Worm (Caenorhabditis elegans) whole organism, young adult: Measurements from ENCODE around the gene C18G1.6.
"Not testable (repeated sequence)": the region's sequence is repeated elsewhere in the genome, so short reads cannot be mapped to it uniquely, and the experiment has no call there.

Source experiments
- F23B12.7 ChIP-seq: sonication (generic microtip); optimal IDR thresholded peaks from 2 replicates; lab custom pipeline; 2017; ENCODE audit warnings: missing genetic modification characterization, mild to moderate bottlenecking, missing compliant biosample characterization, antibody characterized with exemption, moderate library complexity; ENCODE audit not compliant: insufficient read depth
- F33H1.4 ChIP-seq: fragments of 200-800 bp; sonication (Bioruptor generic); IDR thresholded peaks from 2 replicates; pipeline ENCODE4 v1.3.6; 2022; ENCODE audit warnings: missing genetic modification reagents, missing genetic modification characterization, missing compliant biosample characterization
- F37B4.10 ChIP-seq: fragments of 200-800 bp; sonication (Bioruptor generic); IDR thresholded peaks from 2 replicates; pipeline ENCODE4 v1.3.6; 2022; ENCODE audit warnings: missing genetic modification characterization, missing compliant biosample characterization
- F57A8.1 ChIP-seq: fragments of 200-800 bp; sonication (Bioruptor generic); optimal IDR thresholded peaks from 2 replicates; lab custom pipeline; 2018; ENCODE audit warnings: mild to moderate bottlenecking, missing genetic modification characterization, moderate library complexity, missing compliant biosample characterization
- T26A5.8 ChIP-seq: sonication (generic microtip); optimal IDR thresholded peaks from 2 replicates; lab custom pipeline; 2016; ENCODE audit warnings: missing genetic modification characterization, missing compliant biosample characterization
- Y53G8AR.9 ChIP-seq: fragments of 200-800 bp; sonication (Bioruptor generic); conservative IDR thresholded peaks from 2 replicates; pipeline ENCODE4 v1.3.6; 2022; ENCODE audit warnings: missing genetic modification reagents, missing genetic modification characterization, missing compliant biosample characterization
- Y79H2A.3 ChIP-seq: fragments of 200-800 bp; sonication (Bioruptor generic); conservative IDR thresholded peaks from 2 replicates; pipeline ENCODE4 v1.3.6; 2022; ENCODE audit warnings: missing genetic modification reagents, missing genetic modification characterization, missing compliant biosample characterization
- aptf-3 ChIP-seq: fragments of 200-800 bp; sonication (Bioruptor generic); IDR thresholded peaks from 2 replicates; pipeline ENCODE4 v1.3.6; 2022; ENCODE audit warnings: missing genetic modification characterization, missing compliant biosample characterization
- cebp-1 ChIP-seq, 2 experiments: fragments of 200-800 bp in 1 of 2; sonication (Bioruptor generic) in 1 of 2; sonication (generic microtip) in 1 of 2; IDR thresholded peaks in 1 of 2; optimal IDR thresholded peaks in 1 of 2; 2 replicates each; pipeline versions ENCODE4 v1.3.6 to Lab custom; 2017 to 2022; ENCODE audit warnings: missing compliant biosample characterization in 2 of 2, missing genetic modification characterization in 2 of 2, mild to moderate bottlenecking in 1 of 2, missing genetic modification reagents in 1 of 2, moderate library complexity in 1 of 2
- egl-18 ChIP-seq: fragments of 200-800 bp; sonication (Bioruptor generic); IDR thresholded peaks from 2 replicates; pipeline ENCODE4 v1.3.6; 2022; ENCODE audit warnings: missing genetic modification reagents, missing genetic modification characterization, missing compliant biosample characterization
- egl-44 ChIP-seq: fragments of 200-800 bp; sonication (Bioruptor generic); IDR thresholded peaks from 2 replicates; pipeline ENCODE4 v1.3.6; 2022; ENCODE audit warnings: missing genetic modification reagents, missing genetic modification characterization, missing compliant biosample characterization
- gei-17 ChIP-seq: fragments of 200-800 bp; sonication (Bioruptor generic); optimal IDR thresholded peaks from 2 replicates; lab custom pipeline; 2018; ENCODE audit warnings: mild to moderate bottlenecking, missing genetic modification characterization, missing compliant biosample characterization
- him-1 ChIP-seq: sonication (generic microtip); optimal IDR thresholded peaks from 2 replicates; lab custom pipeline; 2016; ENCODE audit warnings: missing genotype, missing genetic modification reagents, missing genetic modification characterization, missing compliant biosample characterization
- hlh-12 ChIP-seq: sonication (generic microtip); optimal IDR thresholded peaks from 2 replicates; lab custom pipeline; 2016; ENCODE audit warnings: missing genetic modification characterization, missing compliant biosample characterization
- hmg-1.2 ChIP-seq: fragments of 200-800 bp; sonication (Bioruptor generic); IDR thresholded peaks from 2 replicates; pipeline ENCODE4 v1.3.6; 2022; ENCODE audit warnings: missing genetic modification reagents, missing genetic modification characterization, missing compliant biosample characterization
- lin-26 ChIP-seq: fragments of 200-800 bp; sonication (Bioruptor generic); IDR thresholded peaks from 2 replicates; pipeline ENCODE4 v1.3.6; 2022; ENCODE audit warnings: missing genetic modification reagents, missing genetic modification characterization, missing compliant biosample characterization
- lin-40 ChIP-seq: sonication (generic microtip); optimal IDR thresholded peaks from 2 replicates; lab custom pipeline; 2016; ENCODE audit warnings: missing genetic modification characterization, mild to moderate bottlenecking, missing compliant biosample characterization, missing genotype, missing genetic modification reagents
- madf-10 ChIP-seq: sonication (generic microtip); optimal IDR thresholded peaks from 2 replicates; lab custom pipeline; 2016; ENCODE audit warnings: mild to moderate bottlenecking, missing genetic modification characterization, missing compliant biosample characterization
- mel-28 ChIP-seq: sonication (generic microtip); optimal IDR thresholded peaks from 2 replicates; lab custom pipeline; 2016; ENCODE audit warnings: borderline replicate concordance, mild to moderate bottlenecking, missing genetic modification characterization, missing compliant biosample characterization
- nhr-120 ChIP-seq: fragments of 200-800 bp; sonication (Bioruptor generic); IDR thresholded peaks from 2 replicates; pipeline ENCODE4 v1.3.6; 2022; ENCODE audit warnings: missing genetic modification characterization, missing compliant biosample characterization
- nhr-179 ChIP-seq: sonication (generic microtip); optimal IDR thresholded peaks from 2 replicates; lab custom pipeline; 2016; ENCODE audit warnings: mild to moderate bottlenecking, missing genetic modification characterization, missing compliant biosample characterization
- nhr-27 ChIP-seq: fragments of 200-800 bp; sonication (Bioruptor generic); optimal IDR thresholded peaks from 2 replicates; lab custom pipeline; 2018; ENCODE audit warnings: mild to moderate bottlenecking, missing genetic modification characterization, moderate library complexity, missing compliant biosample characterization
- nhr-80 ChIP-seq: sonication (generic microtip); optimal IDR thresholded peaks from 2 replicates; lab custom pipeline; 2016; ENCODE audit warnings: missing genetic modification characterization, missing compliant biosample characterization
- nhr-90 ChIP-seq: sonication (generic microtip); optimal IDR thresholded peaks from 2 replicates; lab custom pipeline; 2016; ENCODE audit warnings: missing genotype, mild to moderate bottlenecking, missing genetic modification characterization, missing compliant biosample characterization
- pha-4 ChIP-seq: fragments of 150-350 bp; sonication (generic microtip); optimal IDR thresholded peaks from 2 replicates; lab custom pipeline; 2014; ENCODE audit warnings: missing biosample characterization, missing genetic modification reagents, missing genetic modification characterization
- rcor-1 ChIP-seq: fragments of 200-800 bp; sonication (Bioruptor generic); IDR thresholded peaks from 2 replicates; pipeline ENCODE4 v1.3.6; 2022; ENCODE audit warnings: missing genetic modification reagents, missing genetic modification characterization, missing compliant biosample characterization
- repo-1 ChIP-seq: sonication (generic microtip); optimal IDR thresholded peaks from 2 replicates; lab custom pipeline; 2017; ENCODE audit warnings: mild to moderate bottlenecking, missing genetic modification characterization, missing compliant biosample characterization
- sea-2 ChIP-seq: fragments of 200-800 bp; sonication (Bioruptor generic); IDR thresholded peaks from 2 replicates; pipeline ENCODE4 v1.3.6; 2022; ENCODE audit warnings: missing genetic modification characterization, missing compliant biosample characterization
- snpc-1.1 ChIP-seq: sonication (generic microtip); optimal IDR thresholded peaks from 2 replicates; lab custom pipeline; 2017; ENCODE audit warnings: missing genetic modification characterization, mild to moderate bottlenecking, missing compliant biosample characterization, antibody characterized with exemption, moderate library complexity, missing genotype, missing genetic modification reagents; ENCODE audit not compliant: insufficient read depth
- snpc-1.3 ChIP-seq: sonication (generic microtip); optimal IDR thresholded peaks from 2 replicates; lab custom pipeline; 2017; ENCODE audit warnings: missing genetic modification characterization, mild to moderate bottlenecking, missing compliant biosample characterization, antibody characterized with exemption, moderate library complexity, missing genotype, missing genetic modification reagents; ENCODE audit not compliant: insufficient read depth
- sptf-2 ChIP-seq: fragments of 200-800 bp; sonication (Bioruptor generic); optimal IDR thresholded peaks from 2 replicates; lab custom pipeline; 2018; ENCODE audit warnings: mild to moderate bottlenecking, missing genetic modification characterization, missing compliant biosample characterization
- tbx-9 ChIP-seq: sonication (generic microtip); optimal IDR thresholded peaks from 2 replicates; lab custom pipeline; 2016; ENCODE audit warnings: borderline replicate concordance, missing genetic modification characterization, inconsistent platforms, missing compliant biosample characterization
- unc-130 ChIP-seq: sonication (generic microtip); optimal IDR thresholded peaks from 2 replicates; lab custom pipeline; 2016; ENCODE audit warnings: missing genetic modification reagents, missing genetic modification characterization, missing compliant biosample characterization
- ztf-3 ChIP-seq: fragments of 200-800 bp; sonication (Bioruptor generic); optimal IDR thresholded peaks from 2 replicates; lab custom pipeline; 2018; ENCODE audit warnings: mild to moderate bottlenecking, missing genetic modification characterization, missing compliant biosample characterization
- ztf-6 ChIP-seq: fragments of 200-800 bp; sonication (Bioruptor generic); IDR thresholded peaks from 2 replicates; pipeline ENCODE4 v1.3.6; 2022; ENCODE audit warnings: missing genetic modification reagents, missing genetic modification characterization, missing compliant biosample characterization

The C18G1.6 gene

ce11 chrV:4758540-4758939 lies 8.1 kb downstream of the C18G1.6 start (continued):
- no peak for TF ChIP-seq madf-10
- no peak for TF ChIP-seq lin-26 (GFP tag; lab: Robert Waterston, UW)
- peak; percentile 21 for TF ChIP-seq him-1 (tag; lab: Kevin White, UChicago)
- TF ChIP-seq egl-18 (GFP tag; lab: Robert Waterston, UW) = no peak
- TF ChIP-seq hlh-12 = no peak
- no peak for TF ChIP-seq nhr-27 (tag; lab: Kevin White, UChicago)
- no peak for TF ChIP-seq nhr-120 (GFP tag; lab: Robert Waterston, UW)
- no peak for TF ChIP-seq cebp-1 (GFP tag; IDR thresholded peaks at IDR 0.05; lab: Robert Waterston, UW)
- TF ChIP-seq cebp-1 (tag; optimal IDR thresholded peaks at IDR 0.05; lab: Kevin White, UChicago) = no peak
- no peak for TF ChIP-seq F37B4.10 (GFP tag; lab: Robert Waterston, UW)
- 0 out of 2 replicates have a peak, but pooled peaks have one; percentile 21 for TF ChIP-seq F33H1.4 (GFP tag; lab: Robert Waterston, UW)
- TF ChIP-seq nhr-90 (tag; lab: Kevin White, UChicago) = no peak
- TF ChIP-seq nhr-179 (tag; lab: Kevin White, UChicago) = no peak
- TF ChIP-seq F23B12.7 (tag; lab: Kevin White, UChicago) = no peak
- TF ChIP-seq unc-130 (GFP tag; lab: Kevin White, UChicago) = no peak
- no peak for TF ChIP-seq repo-1 (tag; lab: Kevin White, UChicago)
- no peak for TF ChIP-seq ztf-6 (GFP tag; lab: Robert Waterston, UW)
- no peak for TF ChIP-seq nhr-80 (tag; lab: Kevin White, UChicago)
- TF ChIP-seq gei-17 (GFP tag; lab: Kevin White, UChicago) = no peak
- no peak for TF ChIP-seq mel-28 (tag; lab: Kevin White, UChicago)
- peak; percentile 14; the same call in 1 of the 2 replicates for TF ChIP-seq hmg-1.2 (GFP tag; lab: Robert Waterston, UW)
- no peak for TF ChIP-seq ztf-3
- TF ChIP-seq Y79H2A.3 = no peak
- peak; percentile 79 for TF ChIP-seq Y53G8AR.9 (GFP tag; lab: Robert Waterston, UW)
- no peak for TF ChIP-seq lin-40
- no peak for TF ChIP-seq tbx-9 (tag; lab: Kevin White, UChicago)

- TF ChIP-seq snpc-1.1 (tag; lab: Kevin White, UChicago); hlh-12; pha-4 (tag; lab: Kevin White, UChicago): not testable (repeated sequence)
Measured at ce11 chrV:4760674-4761073, 10.3 kb downstream of the C18G1.6 start, which contains the start of gene bgnt-1.4. Gene bgnt-1.4 (plus strand): TSS chrV:4760974.

ce11 chrV:4766501-4766900 lies 16.1 kb downstream of the C18G1.6 start, which contains the start of gene C18G1.8:
Gene C18G1.8 (minus strand): TSS chrV:4766601.
- TF ChIP-seq rcor-1 (GFP tag; lab: Robert Waterston, UW) = no peak
- TF ChIP-seq F57A8.1 (GFP tag; lab: Kevin White, UChicago) = no peak
- TF ChIP-seq snpc-1.3 (tag; lab: Kevin White, UChicago) = no peak
- TF ChIP-seq egl-44 (GFP tag; lab: Robert Waterston, UW) = no peak
- no peak for TF ChIP-seq sea-2 (GFP tag; lab: Robert Waterston, UW)
- no peak for TF ChIP-seq aptf-3
- TF ChIP-seq sptf-2 (GFP tag; lab: Kevin White, UChicago) = no peak
- TF ChIP-seq T26A5.8 = no peak
- TF ChIP-seq F23B12.7 (tag; lab: Kevin White, UChicago) = no peak
- no peak for TF ChIP-seq madf-10
